Worm (Caenorhabditis elegans) whole organism, L1 larva: ENCODE data around the gene ZK666.15.

Source experiments
- C16A3.4 ChIP-seq: fragments of 150-350 bp; optimal IDR thresholded peaks from 2 replicates; lab custom pipeline; 2014; ENCODE audit warnings: missing biosample characterization, missing genetic modification characterization
- C34B4.2 ChIP-seq: sonication (generic microtip); optimal IDR thresholded peaks from 2 replicates; lab custom pipeline; 2017; ENCODE audit warnings: mild to moderate bottlenecking, missing genetic modification characterization, missing compliant biosample characterization
- aha-1 ChIP-seq: fragments of 150-350 bp; optimal IDR thresholded peaks from 2 replicates; lab custom pipeline; 2014; ENCODE audit warnings: missing biosample characterization, missing genetic modification characterization
- blmp-1 ChIP-seq: fragments of 150-350 bp; optimal IDR thresholded peaks from 2 replicates; lab custom pipeline; 2014; ENCODE audit warnings: missing biosample characterization, missing genetic modification characterization
- ceh-63 ChIP-seq: fragments of 200-800 bp; sonication (Bioruptor generic); optimal IDR thresholded peaks from 2 replicates; lab custom pipeline; 2018; ENCODE audit warnings: mild to moderate bottlenecking, missing genetic modification characterization, missing compliant biosample characterization
- ceh-8 ChIP-seq: fragments of 200-800 bp; sonication (Bioruptor generic); optimal IDR thresholded peaks from 2 replicates; lab custom pipeline; 2018; ENCODE audit warnings: mild to moderate bottlenecking, missing genetic modification characterization, moderate library complexity, missing compliant biosample characterization
- efl-1 ChIP-seq, 4 experiments: fragments of 150-350 bp; optimal IDR thresholded peaks in 3 of 4; peaks in 1 of 4; 1 replicate in 1 of 4; 2 replicates in 3 of 4; lab custom pipeline; 2014; ENCODE audit warnings: missing biosample characterization in 2 of 4, missing genetic modification characterization in 2 of 4, missing genetic modification reagents in 2 of 4
- elt-2 ChIP-seq: sonication (generic microtip); optimal IDR thresholded peaks from 2 replicates; lab custom pipeline; 2016; ENCODE audit warnings: missing genetic modification characterization, mild to moderate bottlenecking, inconsistent platforms, missing compliant biosample characterization, missing genetic modification reagents
- elt-3 ChIP-seq, 6 experiments: fragments of 150-350 bp in 1 of 6; sonication (generic microtip); optimal IDR thresholded peaks; 2 replicates each; lab custom pipeline; 2017 to 2018; ENCODE audit warnings: missing biosample characterization in 6 of 6, missing genetic modification characterization in 6 of 6, inconsistent platforms in 1 of 6
- fkh-4 ChIP-seq: sonication (generic microtip); optimal IDR thresholded peaks from 2 replicates; lab custom pipeline; 2016; ENCODE audit warnings: missing compliant biosample characterization, missing genetic modification characterization, borderline replicate concordance
- fkh-8 ChIP-seq: sonication (generic microtip); optimal IDR thresholded peaks from 2 replicates; lab custom pipeline; 2016; ENCODE audit warnings: mild to moderate bottlenecking, missing genetic modification characterization, missing compliant biosample characterization
- fos-1 ChIP-seq: fragments of 150-350 bp; optimal IDR thresholded peaks from 2 replicates; lab custom pipeline; 2014; ENCODE audit warnings: missing biosample characterization, missing genetic modification characterization
- grh-1 ChIP-seq: fragments of 200-800 bp; sonication (Bioruptor generic); IDR thresholded peaks from 2 replicates; pipeline ENCODE4 v1.3.6; 2022; ENCODE audit warnings: missing genetic modification reagents, missing genetic modification characterization, missing compliant biosample characterization
- hlh-17 ChIP-seq: fragments of 200-800 bp; sonication (Bioruptor generic); optimal IDR thresholded peaks from 2 replicates; lab custom pipeline; 2018; ENCODE audit warnings: missing genetic modification characterization, mild to moderate bottlenecking, missing compliant biosample characterization, moderate library complexity, borderline replicate concordance
- hlh-4 ChIP-seq: sonication (generic microtip); optimal IDR thresholded peaks from 2 replicates; lab custom pipeline; 2016; ENCODE audit warnings: mild to moderate bottlenecking, missing genetic modification characterization, missing compliant biosample characterization
- hpl-2 ChIP-seq: fragments of 150-350 bp; optimal IDR thresholded peaks from 2 replicates; lab custom pipeline; 2014; ENCODE audit warnings: missing biosample characterization, missing genetic modification reagents, missing genetic modification characterization
- irx-1 ChIP-seq: sonication (generic microtip); optimal IDR thresholded peaks from 2 replicates; lab custom pipeline; 2016; ENCODE audit warnings: missing genetic modification characterization, missing compliant biosample characterization
- lin-13 ChIP-seq: fragments of 150-350 bp; optimal IDR thresholded peaks from 2 replicates; lab custom pipeline; 2014; ENCODE audit warnings: missing biosample characterization, missing genetic modification reagents, missing genetic modification characterization
- lin-14 ChIP-seq: fragments of 200-800 bp; sonication (Bioruptor generic); optimal IDR thresholded peaks from 2 replicates; lab custom pipeline; 2018; ENCODE audit warnings: mild to moderate bottlenecking, missing genetic modification characterization, moderate library complexity, missing compliant biosample characterization
- lin-15B ChIP-seq: fragments of 150-350 bp; sonication (generic microtip); optimal IDR thresholded peaks from 3 replicates; lab custom pipeline; 2014; ENCODE audit warnings: missing biosample characterization, missing genetic modification characterization
- lin-35 ChIP-seq, 2 experiments: fragments of 150-350 bp; optimal IDR thresholded peaks; 2 replicates each; lab custom pipeline; 2014; ENCODE audit warnings: missing biosample characterization in 2 of 2, missing genetic modification characterization in 2 of 2, missing genetic modification reagents in 2 of 2
- lsy-2 ChIP-seq, 2 experiments: fragments of 150-350 bp; optimal IDR thresholded peaks; 2 replicates each; lab custom pipeline; 2014; ENCODE audit warnings: missing biosample characterization in 2 of 2, missing genetic modification characterization in 2 of 2
- mef-2 ChIP-seq: fragments of 150-350 bp; optimal IDR thresholded peaks from 2 replicates; lab custom pipeline; 2014; ENCODE audit warnings: missing biosample characterization, missing genetic modification characterization
- mep-1 ChIP-seq: fragments of 150-350 bp; optimal IDR thresholded peaks from 2 replicates; lab custom pipeline; 2014; ENCODE audit warnings: missing biosample characterization, missing genetic modification characterization
- nhr-19 ChIP-seq: fragments of 200-800 bp; sonication (Bioruptor generic); conservative IDR thresholded peaks from 2 replicates; pipeline ENCODE4 v1.3.6; 2022; ENCODE audit warnings: missing genetic modification characterization, missing compliant biosample characterization
- nhr-20 ChIP-seq: sonication (generic microtip); optimal IDR thresholded peaks from 2 replicates; lab custom pipeline; 2016; ENCODE audit warnings: mild to moderate bottlenecking, missing genetic modification characterization, missing compliant biosample characterization
- nhr-71 ChIP-seq: sonication (generic microtip); optimal IDR thresholded peaks from 2 replicates; lab custom pipeline; 2016; ENCODE audit warnings: mild to moderate bottlenecking, missing genetic modification characterization, moderate library complexity, missing compliant biosample characterization
- nhr-77 ChIP-seq: fragments of 150-350 bp; optimal IDR thresholded peaks from 2 replicates; lab custom pipeline; 2014; ENCODE audit warnings: missing biosample characterization, missing genetic modification characterization
- nhr-84 ChIP-seq: sonication (generic microtip); optimal IDR thresholded peaks from 2 replicates; lab custom pipeline; 2017; ENCODE audit warnings: missing biosample characterization, missing genetic modification characterization
- nhr-85 ChIP-seq: sonication (generic microtip); peaks from one replicate; lab custom pipeline; 2016; ENCODE audit warnings: missing genetic modification characterization, inconsistent platforms, missing compliant biosample characterization
- nhr-90 ChIP-seq: sonication (generic microtip); optimal IDR thresholded peaks from 2 replicates; lab custom pipeline; 2016; ENCODE audit warnings: mild to moderate bottlenecking, missing genetic modification characterization, missing compliant biosample characterization; ENCODE audit not compliant: poor library complexity
- pax-3 ChIP-seq: fragments of 200-800 bp; sonication (Bioruptor generic); optimal IDR thresholded peaks from 2 replicates; lab custom pipeline; 2018; ENCODE audit warnings: mild to moderate bottlenecking, missing genetic modification characterization, moderate library complexity, missing compliant biosample characterization
- rnt-1 ChIP-seq: sonication (generic microtip); optimal IDR thresholded peaks from 2 replicates; lab custom pipeline; 2016; ENCODE audit warnings: mild to moderate bottlenecking, missing genetic modification characterization, moderate library complexity, missing compliant biosample characterization
- skn-1 ChIP-seq: fragments of 150-350 bp; optimal IDR thresholded peaks from 2 replicates; lab custom pipeline; 2014; ENCODE audit warnings: missing biosample characterization, missing genetic modification characterization
- snu-23 ChIP-seq: sonication (generic microtip); optimal IDR thresholded peaks from 2 replicates; lab custom pipeline; 2016; ENCODE audit warnings: missing genetic modification characterization, missing compliant biosample characterization
- sox-4 ChIP-seq: sonication (generic microtip); optimal IDR thresholded peaks from 2 replicates; lab custom pipeline; 2016; ENCODE audit warnings: missing genetic modification characterization, missing compliant biosample characterization
- tlp-1 ChIP-seq: fragments of 150-350 bp; optimal IDR thresholded peaks from 2 replicates; lab custom pipeline; 2014; ENCODE audit warnings: missing biosample characterization, missing genetic modification characterization
- unc-130 ChIP-seq: fragments of 150-350 bp; optimal IDR thresholded peaks from 2 replicates; lab custom pipeline; 2017; ENCODE audit warnings: missing biosample characterization, missing genetic modification characterization, inconsistent platforms
- unc-30 ChIP-seq: sonication (generic microtip); optimal IDR thresholded peaks from 2 replicates; lab custom pipeline; 2017; ENCODE audit warnings: missing biosample characterization, missing genetic modification characterization
- unc-62 ChIP-seq: fragments of 150-350 bp; optimal IDR thresholded peaks from 2 replicates; lab custom pipeline; 2014; ENCODE audit warnings: missing biosample characterization, missing genetic modification reagents, missing genetic modification characterization
- unc-98 ChIP-seq: fragments of 200-800 bp; sonication (Bioruptor generic); IDR thresholded peaks from 2 replicates; pipeline ENCODE4 v1.3.6; 2022; ENCODE audit warnings: missing genetic modification characterization, missing compliant biosample characterization
- vab-15 ChIP-seq: sonication (generic microtip); optimal IDR thresholded peaks from 2 replicates; lab custom pipeline; 2017; ENCODE audit warnings: missing genotype, mild to moderate bottlenecking, missing genetic modification characterization, missing compliant biosample characterization
- ztf-4 ChIP-seq: fragments of 150-350 bp; optimal IDR thresholded peaks from 2 replicates; lab custom pipeline; 2014; ENCODE audit warnings: missing biosample characterization, missing genetic modification characterization

The ZK666.15 gene

DNA sequence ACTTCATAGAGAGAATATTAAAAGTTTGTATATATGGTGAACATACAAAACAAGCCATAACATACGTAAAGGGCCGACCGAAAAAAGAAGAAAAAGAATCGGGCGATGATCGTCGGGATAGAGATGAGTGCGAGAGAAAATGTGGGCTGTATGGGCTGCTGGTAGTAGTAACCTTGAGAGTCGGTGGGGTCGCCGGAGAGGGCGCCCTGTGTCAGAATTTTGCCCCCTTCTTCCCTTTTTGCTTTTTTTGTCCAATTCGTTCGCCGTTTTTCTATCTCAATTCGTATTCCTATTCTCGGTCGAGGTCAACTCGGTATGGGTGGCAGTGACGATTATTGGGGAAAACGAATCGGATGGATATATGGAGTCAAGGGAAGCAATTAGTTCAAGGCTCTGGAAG lies 19.1 kb downstream of the ZK666.15 start:
- TF ChIP-seq nhr-85 (tag; lab: Kevin White, UChicago) (peak; percentile 36), grh-1 (GFP tag; lab: Robert Waterston, UW) (no peak), nhr-19 (GFP tag; lab: Robert Waterston, UW) (no peak), unc-62 (no peak), blmp-1 (tag; lab: Kevin White, UChicago) (peak; percentile 41), snu-23 (peak; percentile 34), lin-13 (GFP tag; lab: Kevin White, UChicago) (no peak), fkh-4 (tag; lab: Kevin White, UChicago) (no peak), lin-14 (peak; percentile 63), nhr-84 (tag; lab: Kevin White, UChicago) (no peak), aha-1 (tag; lab: Kevin White, UChicago) (no peak), elt-2 (tag; lab: Kevin White, UChicago) (no peak), nhr-77 (no peak)

DNA sequence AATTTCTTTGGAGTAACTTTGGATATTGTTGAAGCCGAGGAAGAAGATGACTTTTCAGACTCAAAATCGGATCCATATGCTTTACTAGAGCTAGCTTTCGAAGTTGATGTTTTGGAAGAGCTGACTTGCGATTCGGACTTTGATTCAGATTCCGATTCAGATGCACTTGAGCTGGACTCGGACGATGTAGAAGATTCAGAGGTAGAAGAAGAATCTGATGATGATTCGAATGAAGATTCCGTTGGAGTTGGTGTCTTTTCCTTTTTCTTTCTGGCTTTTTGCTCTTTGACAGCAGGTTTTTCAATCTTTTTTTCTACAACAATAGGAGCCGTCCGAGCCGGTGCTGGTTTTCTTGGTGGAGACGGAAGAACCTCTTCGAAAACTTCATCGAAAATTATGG lies 21.1 kb downstream of the ZK666.15 start:
- TF ChIP-seq irx-1 (no peak), fos-1 (tag; lab: Kevin White, UChicago) (no peak), lin-15B (tag; lab: Kevin White, UChicago) (no peak), unc-30 (tag; lab: Kevin White, UChicago) (no peak)

DNA sequence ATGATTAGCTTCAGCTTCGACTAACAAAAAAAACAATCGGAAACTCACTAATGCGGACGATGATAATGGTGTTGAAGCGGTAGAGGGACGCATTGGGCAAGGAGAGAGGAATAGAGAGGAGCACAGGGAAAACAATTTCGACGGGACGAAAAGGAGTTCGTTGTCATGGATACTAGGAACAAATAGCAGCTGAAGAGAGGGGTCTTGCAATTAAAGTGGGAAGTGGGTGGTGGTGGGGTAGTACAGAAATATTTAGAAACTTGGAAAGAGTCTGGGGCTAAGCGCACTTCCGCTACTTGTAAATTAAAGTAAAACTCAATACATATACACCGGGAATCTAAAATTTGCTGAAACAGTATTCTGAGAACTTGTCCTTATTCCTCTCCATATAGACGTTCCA lies 22.9 kb downstream of the ZK666.15 start, which contains the start of gene F59B10.2:
TSS of gene F59B10.2 (minus strand) at position 101 of the 400 bp plus-strand sequence.
- TF ChIP-seq hlh-17 (GFP tag; lab: Kevin White, UChicago) (no peak), efl-1 (optimal IDR thresholded peaks at IDR 0.05; lab: Kevin White, UChicago) (no peak), efl-1 (GFP tag; optimal IDR thresholded peaks at IDR 0.05 in 1 of 2; lab: Kevin White, UChicago) (peak in 1 of 2 experiments; percentile 52)

DNA sequence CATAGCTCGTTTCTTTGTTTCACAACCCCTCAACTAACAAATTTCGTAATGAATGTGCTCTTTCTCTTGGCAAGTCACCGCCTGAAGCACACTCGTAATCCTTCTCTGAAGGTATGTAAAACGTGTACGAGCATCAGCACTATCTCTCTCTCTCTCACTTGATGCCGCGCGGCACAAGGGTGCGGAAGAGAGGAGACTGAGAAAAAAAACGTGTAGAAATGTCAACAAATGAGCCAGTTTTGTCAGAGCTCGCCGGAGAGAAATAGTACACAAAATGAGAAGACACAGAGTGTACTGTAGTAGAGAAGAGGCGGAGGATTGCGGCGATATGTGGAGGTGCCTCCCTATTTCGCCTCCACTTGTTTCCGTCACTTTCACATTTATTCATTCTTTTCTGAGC lies 23.4 kb downstream of the ZK666.15 start, which contains the start of gene F59B10.3:
TSS of gene F59B10.3 (plus strand) at position 301 of the 400 bp plus-strand sequence.
- TF ChIP-seq lin-35 (GFP tag; optimal IDR thresholded peaks at IDR 0.05; lab: Kevin White, UChicago) (no peak), snu-23 (no peak), mep-1 (tag; lab: Kevin White, UChicago) (no peak), mef-2 (no peak)

DNA sequence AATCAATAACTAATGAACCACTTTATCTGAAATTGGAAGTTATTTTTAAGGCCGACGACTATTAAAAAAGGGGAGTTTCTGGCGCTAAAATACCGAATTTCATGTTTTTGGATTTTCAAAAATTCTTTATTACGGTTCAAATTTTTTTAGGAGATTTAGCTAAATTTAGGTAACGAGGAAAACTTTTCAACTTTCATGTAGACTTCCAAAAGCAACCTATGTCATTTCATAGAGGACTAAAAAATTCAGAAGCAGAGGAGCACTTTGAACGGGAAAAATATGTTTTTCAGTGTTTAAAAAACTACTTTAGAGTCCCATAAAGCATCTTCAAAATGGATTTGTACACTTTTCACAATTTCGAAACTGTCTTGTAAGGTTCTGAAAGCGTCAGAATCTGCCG lies 26.5 kb downstream of the ZK666.15 start:
- TF ChIP-seq nhr-77 (no peak), tlp-1 (no peak), unc-98 (no peak), elt-2 (tag; lab: Kevin White, UChicago) (no peak), ceh-8 (GFP tag; lab: Kevin White, UChicago) (no peak), lin-14 (no peak), mep-1 (tag; lab: Kevin White, UChicago) (no peak), hlh-4 (tag; lab: Kevin White, UChicago) (no peak), snu-23 (no peak), C34B4.2 (no peak), pax-3 (tag; lab: Kevin White, UChicago) (no peak), ztf-4 (no peak), blmp-1 (tag; lab: Kevin White, UChicago) (no peak), skn-1 (tag; lab: Kevin White, UChicago) (no peak), rnt-1 (tag; lab: Kevin White, UChicago) (no peak), fkh-8 (no peak), C16A3.4 (tag; lab: Kevin White, UChicago) (no peak), sox-4 (no peak)
- TF ChIP-seq, all 84 proteins: peak for 0

DNA sequence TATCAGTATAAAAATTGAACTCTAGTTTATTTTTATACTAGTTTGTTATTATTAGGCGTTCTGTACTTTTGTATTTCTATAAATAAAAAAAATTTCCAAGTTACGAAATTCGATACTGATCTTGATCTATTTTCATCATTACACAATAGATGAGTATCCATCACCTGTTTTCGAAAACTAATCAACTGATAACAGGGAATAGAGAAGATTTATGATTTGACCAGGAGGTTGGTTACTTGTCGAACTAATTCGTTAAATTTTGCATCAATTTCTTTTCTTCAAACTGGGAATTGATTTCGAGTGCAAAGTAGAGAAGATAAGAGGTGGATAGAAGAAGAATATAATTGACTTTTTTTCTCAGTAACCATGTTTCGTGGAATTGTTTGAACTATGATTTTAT lies 28.6 kb downstream of the ZK666.15 start:
- TF ChIP-seq nhr-71 (tag; lab: Kevin White, UChicago) = peak; percentile 19
- TF ChIP-seq vab-15 (tag; lab: Kevin White, UChicago) = no peak
- TF ChIP-seq fkh-8 = no peak
- TF ChIP-seq ceh-63 (GFP tag; lab: Kevin White, UChicago) = no peak
- no peak for TF ChIP-seq hpl-2 (GFP tag; lab: Kevin White, UChicago)
- no peak for TF ChIP-seq nhr-90
- TF ChIP-seq elt-3 (tag; optimal IDR thresholded peaks at IDR 0.05; lab: Kevin White, UChicago) = peak in 5 of 6 experiments; percentile 16 to 91 (median 89)
- peak; percentile 78 for TF ChIP-seq nhr-85 (tag; lab: Kevin White, UChicago)
- peak in 1 of 2 experiments; percentile 37 for TF ChIP-seq lin-35 (GFP tag; optimal IDR thresholded peaks at IDR 0.05; lab: Kevin White, UChicago)
- peak; percentile 54 for TF ChIP-seq blmp-1 (tag; lab: Kevin White, UChicago)
- peak; percentile 49 for TF ChIP-seq lin-14
- TF ChIP-seq unc-130 (tag; lab: Kevin White, UChicago) = no peak
- TF ChIP-seq lsy-2 (tag; optimal IDR thresholded peaks at IDR 0.05; lab: Kevin White, UChicago) = peak in 1 of 2 experiments; percentile 22
- peak; percentile 11 for TF ChIP-seq snu-23
- peak; percentile 41 for TF ChIP-seq nhr-20 (tag; lab: Kevin White, UChicago)
- TF ChIP-seq hlh-4 (tag; lab: Kevin White, UChicago) = no peak
- no peak for TF ChIP-seq fkh-4 (tag; lab: Kevin White, UChicago)
